Fruit fly (Drosophila melanogaster) whole organism, embryonic: ENCODE data around the gene CG32075.

Source experiments
- B-H1 ChIP-seq: fragments of 200-800 bp; sonication (Bioruptor generic); IDR thresholded peaks from 3 replicates; pipeline ENCODE4 v1.3.6; 2022; ENCODE audit warnings: missing biosample characterization, missing genetic modification characterization
- C15 ChIP-seq: fragments of 200-800 bp; sonication (Bioruptor generic); IDR thresholded peaks from 3 replicates; pipeline ENCODE4 v1.3.6; 2022; ENCODE audit warnings: missing biosample characterization, missing genetic modification characterization
- CG10209 ChIP-seq: fragments of 200-800 bp; sonication (Bioruptor generic); optimal IDR thresholded peaks from 3 replicates; lab custom pipeline; 2017; ENCODE audit warnings: missing biosample characterization, mild to moderate bottlenecking, missing genetic modification characterization, missing genetic modification reagents
- CG1024 ChIP-seq: fragments of 200-800 bp; sonication (Bioruptor generic); IDR thresholded peaks from 2 replicates; pipeline ENCODE4 v1.3.6; 2022; ENCODE audit warnings: missing biosample characterization, missing genetic modification characterization
- CG10267 ChIP-seq: fragments of 200-800 bp; sonication (Bioruptor generic); optimal IDR thresholded peaks from 2 replicates; lab custom pipeline; 2018; ENCODE audit warnings: missing biosample characterization, mild to moderate bottlenecking, missing genetic modification characterization, moderate library complexity
- CG10274 ChIP-seq: fragments of 200-800 bp; sonication (Bioruptor generic); optimal IDR thresholded peaks from 3 replicates; lab custom pipeline; 2017; ENCODE audit warnings: missing biosample characterization, mild to moderate bottlenecking, missing genetic modification characterization
- CG11398 ChIP-seq: fragments of 200-800 bp; sonication (Bioruptor generic); optimal IDR thresholded peaks from 2 replicates; lab custom pipeline; 2016; ENCODE audit warnings: missing biosample characterization, missing genetic modification characterization
- CG14014 ChIP-seq: fragments of 200-800 bp; sonication (Bioruptor generic); IDR thresholded peaks from 2 replicates; pipeline ENCODE4 v1.3.6; 2022; ENCODE audit warnings: missing biosample characterization, missing genetic modification characterization
- CG14710 ChIP-seq: fragments of 200-800 bp; sonication (Bioruptor generic); optimal IDR thresholded peaks from 3 replicates; lab custom pipeline; 2019; ENCODE audit warnings: missing biosample characterization, mild to moderate bottlenecking, missing genetic modification characterization, moderate library complexity
- CG15269 ChIP-seq: fragments of 200-800 bp; sonication (Bioruptor generic); optimal IDR thresholded peaks from 2 replicates; lab custom pipeline; 2018; ENCODE audit warnings: missing biosample characterization, mild to moderate bottlenecking, missing genetic modification characterization, moderate library complexity
- CG15696 ChIP-seq: fragments of 200-800 bp; sonication (Bioruptor generic); optimal IDR thresholded peaks from 2 replicates; lab custom pipeline; 2019; ENCODE audit warnings: missing biosample characterization, mild to moderate bottlenecking, missing genetic modification characterization, moderate library complexity
- CG17359 ChIP-seq: fragments of 200-800 bp; sonication (Bioruptor generic); optimal IDR thresholded peaks from 3 replicates; lab custom pipeline; 2018; ENCODE audit warnings: missing biosample characterization, mild to moderate bottlenecking, missing genetic modification characterization, moderate library complexity
- CG17385 ChIP-seq: fragments of 200-800 bp; sonication (Bioruptor generic); optimal IDR thresholded peaks from 3 replicates; lab custom pipeline; 2018; ENCODE audit warnings: missing biosample characterization, mild to moderate bottlenecking, missing genetic modification characterization
- CG18262 ChIP-seq: fragments of 200-800 bp; optimal IDR thresholded peaks from 3 replicates; lab custom pipeline; 2019; ENCODE audit warnings: missing biosample characterization, mild to moderate bottlenecking, missing genetic modification characterization, moderate library complexity
- CG18476 ChIP-seq: fragments of 200-800 bp; sonication (Bioruptor generic); optimal IDR thresholded peaks from 2 replicates; lab custom pipeline; 2016; ENCODE audit warnings: missing biosample characterization, mild to moderate bottlenecking, missing genetic modification characterization
- CG18619 ChIP-seq: fragments of 200-800 bp; sonication (Bioruptor generic); optimal IDR thresholded peaks from 3 replicates; lab custom pipeline; 2017; ENCODE audit warnings: missing biosample characterization, mild to moderate bottlenecking, missing genetic modification characterization
- CG33557 ChIP-seq: fragments of 200-800 bp; sonication (Bioruptor generic); optimal IDR thresholded peaks from 2 replicates; lab custom pipeline; 2019; ENCODE audit warnings: missing biosample characterization, mild to moderate bottlenecking, missing genetic modification characterization, moderate library complexity
- CG3838 ChIP-seq: fragments of 200-800 bp; sonication (Bioruptor generic); optimal IDR thresholded peaks from 3 replicates; lab custom pipeline; 2016; ENCODE audit warnings: missing biosample characterization, missing genetic modification characterization
- CG3995 ChIP-seq: fragments of 200-800 bp; sonication (Bioruptor generic); optimal IDR thresholded peaks from 3 replicates; lab custom pipeline; 2016; ENCODE audit warnings: missing biosample characterization, missing genetic modification characterization
- CG6683 ChIP-seq: fragments of 200-800 bp; sonication (Bioruptor generic); optimal IDR thresholded peaks from 2 replicates; lab custom pipeline; 2017; ENCODE audit warnings: missing biosample characterization, mild to moderate bottlenecking, missing genetic modification characterization, missing genetic modification reagents
- CG7357 ChIP-seq: fragments of 200-800 bp; sonication (Bioruptor generic); IDR thresholded peaks from 3 replicates; pipeline ENCODE4 v1.3.6; 2022; ENCODE audit warnings: missing biosample characterization, missing genetic modification characterization
- CG9817 ChIP-seq: fragments of 200-800 bp; sonication (Bioruptor generic); optimal IDR thresholded peaks from 2 replicates; lab custom pipeline; 2018; ENCODE audit warnings: missing biosample characterization, mild to moderate bottlenecking, missing genetic modification characterization, moderate library complexity
- CG9932 ChIP-seq: fragments of 200-800 bp; sonication (Bioruptor generic); IDR thresholded peaks from 2 replicates; pipeline ENCODE4 v1.3.6; 2022; ENCODE audit warnings: missing biosample characterization, missing genetic modification characterization
- Dip2 ChIP-seq: fragments of 200-800 bp; sonication (Bioruptor generic); IDR thresholded peaks from 2 replicates; pipeline ENCODE4 v1.3.6; 2022; ENCODE audit warnings: missing biosample characterization, missing genetic modification characterization
- E2f1 ChIP-seq: fragments of 200-800 bp; sonication (Bioruptor generic); IDR thresholded peaks from 2 replicates; pipeline ENCODE4 v1.3.6; 2022; ENCODE audit warnings: missing biosample characterization, missing genetic modification characterization
- Fer3 ChIP-seq: fragments of 200-800 bp; sonication (Bioruptor generic); optimal IDR thresholded peaks from 2 replicates; lab custom pipeline; 2018; ENCODE audit warnings: missing biosample characterization, mild to moderate bottlenecking, missing genetic modification characterization, moderate library complexity
- Gsc ChIP-seq: fragments of 200-800 bp; sonication (Bioruptor generic); IDR thresholded peaks from 2 replicates; pipeline ENCODE4 v1.3.6; 2022; ENCODE audit warnings: missing biosample characterization, missing genetic modification characterization
- Hsf ChIP-seq: fragments of 200-800 bp; sonication (Bioruptor generic); optimal IDR thresholded peaks from 3 replicates; lab custom pipeline; 2016; ENCODE audit warnings: missing biosample characterization, missing genetic modification characterization
- Lim3 ChIP-seq: fragments of 200-800 bp; sonication (Bioruptor generic); IDR thresholded peaks from 2 replicates; pipeline ENCODE4 v1.3.6; 2022; ENCODE audit warnings: missing biosample characterization, missing genetic modification characterization
- Meics ChIP-seq: fragments of 200-800 bp; sonication (Bioruptor generic); optimal IDR thresholded peaks from 2 replicates; lab custom pipeline; 2017; ENCODE audit warnings: missing biosample characterization, mild to moderate bottlenecking, missing genetic modification characterization
- Pdp1 ChIP-seq, 2 experiments: fragments of 200-800 bp; sonication (Bioruptor generic); optimal IDR thresholded peaks; 3 replicates each; lab custom pipeline; 2016; ENCODE audit warnings: missing biosample characterization in 2 of 2, missing genetic modification characterization in 2 of 2, mild to moderate bottlenecking in 1 of 2, moderate library complexity in 1 of 2
- Spps ChIP-seq: fragments of 200-800 bp; sonication (Bioruptor generic); optimal IDR thresholded peaks from 2 replicates; lab custom pipeline; 2018; ENCODE audit warnings: missing biosample characterization, mild to moderate bottlenecking, missing genetic modification characterization
- Ssrp ChIP-seq: fragments of 200-800 bp; sonication (Bioruptor generic); optimal IDR thresholded peaks from 2 replicates; lab custom pipeline; 2018; ENCODE audit warnings: missing biosample characterization, mild to moderate bottlenecking, missing genetic modification characterization, moderate library complexity
- Usf ChIP-seq: fragments of 200-800 bp; sonication (Bioruptor generic); optimal IDR thresholded peaks from 2 replicates; lab custom pipeline; 2017; ENCODE audit warnings: missing genotype, missing biosample characterization, missing genetic modification characterization
- ara ChIP-seq: fragments of 200-800 bp; sonication (Bioruptor generic); IDR thresholded peaks from 2 replicates; pipeline ENCODE4 v1.3.6; 2022; ENCODE audit warnings: missing biosample characterization, missing genetic modification characterization
- az2 ChIP-seq: fragments of 200-800 bp; sonication (Bioruptor generic); optimal IDR thresholded peaks from 3 replicates; lab custom pipeline; 2016; ENCODE audit warnings: missing biosample characterization, missing genetic modification characterization
- bab2 ChIP-seq: fragments of 200-800 bp; sonication (Bioruptor generic); optimal IDR thresholded peaks from 2 replicates; lab custom pipeline; 2016; ENCODE audit warnings: missing biosample characterization, missing genetic modification characterization
- btn ChIP-seq: fragments of 200-800 bp; sonication (Bioruptor generic); optimal IDR thresholded peaks from 2 replicates; lab custom pipeline; 2016; ENCODE audit warnings: missing biosample characterization, missing genetic modification characterization
- fd3F ChIP-seq: fragments of 200-800 bp; sonication (Bioruptor generic); optimal IDR thresholded peaks from 2 replicates; lab custom pipeline; 2018; ENCODE audit warnings: missing biosample characterization, mild to moderate bottlenecking, missing genetic modification characterization, moderate library complexity
- gem ChIP-seq: fragments of 200-800 bp; sonication (Bioruptor generic); optimal IDR thresholded peaks from 2 replicates; lab custom pipeline; 2019; ENCODE audit warnings: missing biosample characterization, mild to moderate bottlenecking, missing genetic modification characterization, moderate library complexity
- grau ChIP-seq: fragments of 200-800 bp; optimal IDR thresholded peaks from 3 replicates; lab custom pipeline; 2019; ENCODE audit warnings: missing biosample characterization, mild to moderate bottlenecking, missing genetic modification characterization, moderate library complexity
- grn ChIP-seq: fragments of 200-800 bp; sonication (Bioruptor generic); optimal IDR thresholded peaks from 3 replicates; lab custom pipeline; 2017; ENCODE audit warnings: missing biosample characterization, missing genetic modification characterization
- pan ChIP-seq, 4 experiments: fragments of >200 bp in 3 of 4; fragments of 200-800 bp in 1 of 4; sonication (Bioruptor generic) in 1 of 4; optimal IDR thresholded peaks in 3 of 4; IDR thresholded peaks in 1 of 4; 2 replicates each; pipeline versions ENCODE4 v1.3.6 to Lab custom; 2017 to 2022; ENCODE audit warnings: missing biosample characterization in 2 of 4, missing genetic modification characterization in 2 of 4, mixed read lengths in 1 of 4
- salm ChIP-seq: fragments of 200-800 bp; sonication (Bioruptor generic); optimal IDR thresholded peaks from 2 replicates; lab custom pipeline; 2018; ENCODE audit warnings: missing biosample characterization, mild to moderate bottlenecking, missing genetic modification characterization
- slbo ChIP-seq: fragments of 200-800 bp; sonication (Bioruptor generic); IDR thresholded peaks from 2 replicates; pipeline ENCODE4 v1.3.6; 2022; ENCODE audit warnings: missing biosample characterization, missing genetic modification characterization
- stc ChIP-seq: fragments of 200-800 bp; sonication (Bioruptor generic); IDR thresholded peaks from 2 replicates; pipeline ENCODE4 v1.3.6; 2022; ENCODE audit warnings: missing biosample characterization, missing genetic modification characterization
- vvl ChIP-seq: fragments of 200-800 bp; sonication (Bioruptor generic); IDR thresholded peaks from 2 replicates; pipeline ENCODE4 v1.3.6; 2022; ENCODE audit warnings: missing biosample characterization, missing genetic modification characterization
- wdn ChIP-seq: fragments of 200-800 bp; sonication (Bioruptor generic); IDR thresholded peaks from 2 replicates; pipeline ENCODE4 v1.3.6; 2022; ENCODE audit warnings: missing biosample characterization, missing genetic modification characterization

The CG32075 gene

dm6 chr3L:11074043-11074853 lies 9.5 kb upstream of the CG32075 start, which contains the start of the genes Pfdn2 and Noc1 (continued):
- TF ChIP-seq CG10274 (GFP tag; lab: Kevin White, UChicago) (no peak), Pdp1 (GFP tag; optimal IDR thresholded peaks at IDR 0.05; lab: Kevin White, UChicago) (peak in 1 of 2 experiments; percentile 3), CG6683 (GFP tag; lab: Kevin White, UChicago) (peak; percentile 5), B-H1 (GFP tag; lab: Robert Waterston, UW) (no peak), CG14014 (GFP tag; lab: Robert Waterston, UW) (peak; percentile 43; the same call in 1 of the 2 replicates), CG10267 (tag; lab: Kevin White, UChicago) (peak; percentile 60), Meics (peak; percentile 100), CG17385 (GFP tag; lab: Kevin White, UChicago) (peak; percentile 35), wdn (GFP tag; lab: Robert Waterston, UW) (peak; percentile 39; the same call in 1 of the 2 replicates), C15 (GFP tag; lab: Robert Waterston, UW) (0 out of 3 replicates have a peak, but pooled peaks have one; percentile 18), vvl (GFP tag; lab: Robert Waterston, UW) (peak; percentile 26; the same call in 1 of the 2 replicates), CG1024 (GFP tag; lab: Robert Waterston, UW) (no peak), CG7357 (GFP tag; lab: Robert Waterston, UW) (peak; percentile 49; the same call in 1 of the 3 replicates), CG18619 (GFP tag; lab: Kevin White, UChicago) (peak; percentile 3), Fer3 (tag; lab: Kevin White, UChicago) (peak; percentile 20), CG15269 (tag; lab: Kevin White, UChicago) (no peak), Hsf (GFP tag; lab: Kevin White, UChicago) (peak; percentile 54), CG14710 (tag; lab: Kevin White, UChicago) (peak; percentile 73), ara (GFP tag; lab: Robert Waterston, UW) (peak; percentile 9; the same call in 1 of the 2 replicates), CG18476 (GFP tag; lab: Kevin White, UChicago) (no peak), salm (tag; lab: Kevin White, UChicago) (peak; percentile 12), CG33557 (GFP tag; lab: Kevin White, UChicago) (peak; percentile 30), E2f1 (GFP tag; lab: Robert Waterston, UW) (peak; percentile 42; the same call in 1 of the 2 replicates), CG11398 (GFP tag; lab: Kevin White, UChicago) (no peak), CG3995 (peak; percentile 60), slbo (peak; percentile 80), fd3F (GFP tag; lab: Kevin White, UChicago) (peak; percentile 53), CG9817 (tag; lab: Kevin White, UChicago) (peak; percentile 56), Spps (no peak), CG10209 (GFP tag; lab: Kevin White, UChicago) (peak; percentile 50), gem (tag; lab: Kevin White, UChicago) (no peak), grau (tag; lab: Kevin White, UChicago) (peak; percentile 71), CG17359 (tag; lab: Kevin White, UChicago) (no peak), CG3838 (GFP tag; lab: Kevin White, UChicago) (no peak), CG18262 (tag; lab: Kevin White, UChicago) (peak; percentile 66), Ssrp (tag; lab: Kevin White, UChicago) (peak; percentile 70), CG15696 (tag; lab: Kevin White, UChicago) (peak; percentile 54), stc (GFP tag; lab: Robert Waterston, UW) (0 out of 2 replicates have a peak, but pooled peaks have one; percentile 25), pan (optimal IDR thresholded peaks at IDR 0.05; lab: Kevin White, UChicago) (no peak), pan (GFP tag; optimal IDR thresholded peaks at IDR 0.05 in 1 of 2, IDR thresholded peaks at IDR 0.05 in 1 of 2) (peak in 1 of 2 experiments; percentile 61), CG9932 (peak; percentile 73), Lim3 (no peak), Dip2 (GFP tag; lab: Robert Waterston, UW) (no peak), az2 (peak; percentile 61), bab2 (no peak), Usf (no peak), grn (no peak), btn (GFP tag; lab: Kevin White, UChicago) (no peak), Gsc (no peak)
